Fruit fly (Drosophila melanogaster) whole organism, embryonic: ENCODE measurements around the gene hiro.

Source experiments
- Asciz ChIP-seq: fragments of 200-800 bp; sonication (Bioruptor generic); optimal IDR thresholded peaks from 2 replicates; lab custom pipeline; 2017; ENCODE audit warnings: missing biosample characterization, mild to moderate bottlenecking, missing genetic modification characterization, missing genetic modification reagents
- CG10274 ChIP-seq: fragments of 200-800 bp; sonication (Bioruptor generic); optimal IDR thresholded peaks from 3 replicates; lab custom pipeline; 2017; ENCODE audit warnings: missing biosample characterization, mild to moderate bottlenecking, missing genetic modification characterization
- CG11723 ChIP-seq: fragments of 200-800 bp; sonication (Bioruptor generic); optimal IDR thresholded peaks from 2 replicates; lab custom pipeline; 2017; ENCODE audit warnings: missing biosample characterization, mild to moderate bottlenecking, missing genetic modification characterization
- CG12769 ChIP-seq: fragments of 200-800 bp; sonication (Bioruptor generic); optimal IDR thresholded peaks from 2 replicates; lab custom pipeline; 2019; ENCODE audit warnings: missing biosample characterization, mild to moderate bottlenecking, missing genetic modification characterization, moderate library complexity
- CG14860 ChIP-seq: fragments of 200-800 bp; sonication (Bioruptor generic); IDR thresholded peaks from 3 replicates; pipeline ENCODE4 v1.3.6; 2022; ENCODE audit warnings: missing biosample characterization, missing genetic modification characterization; ENCODE audit not compliant: partially characterized antibody
- CG15011 ChIP-seq: fragments of 200-800 bp; sonication (Bioruptor generic); optimal IDR thresholded peaks from 3 replicates; lab custom pipeline; 2018; ENCODE audit warnings: missing biosample characterization, mild to moderate bottlenecking, missing genetic modification characterization
- CG15269 ChIP-seq: fragments of 200-800 bp; sonication (Bioruptor generic); optimal IDR thresholded peaks from 2 replicates; lab custom pipeline; 2018; ENCODE audit warnings: missing biosample characterization, mild to moderate bottlenecking, missing genetic modification characterization, moderate library complexity
- CG15601 ChIP-seq: fragments of 200-800 bp; sonication (Bioruptor generic); optimal IDR thresholded peaks from 3 replicates; lab custom pipeline; 2019; ENCODE audit warnings: missing biosample characterization, mild to moderate bottlenecking, missing genetic modification characterization, moderate library complexity
- CG18011 ChIP-seq: fragments of 200-800 bp; sonication (Bioruptor generic); optimal IDR thresholded peaks from 2 replicates; lab custom pipeline; 2017; ENCODE audit warnings: missing biosample characterization, missing genetic modification characterization, mild to moderate bottlenecking, moderate library complexity, missing genotype
- CG18476 ChIP-seq: fragments of 200-800 bp; sonication (Bioruptor generic); optimal IDR thresholded peaks from 2 replicates; lab custom pipeline; 2016; ENCODE audit warnings: missing biosample characterization, mild to moderate bottlenecking, missing genetic modification characterization
- CG31388 ChIP-seq: fragments of 200-800 bp; sonication (Bioruptor generic); optimal IDR thresholded peaks from 2 replicates; lab custom pipeline; 2016; ENCODE audit warnings: missing biosample characterization, missing genetic modification characterization
- CG32532 ChIP-seq: fragments of 200-800 bp; sonication (Bioruptor generic); IDR thresholded peaks from 2 replicates; pipeline ENCODE4 v1.3.6; 2022; ENCODE audit warnings: missing biosample characterization, missing genetic modification characterization
- CG4282 ChIP-seq: fragments of 200-800 bp; sonication (Bioruptor generic); optimal IDR thresholded peaks from 2 replicates; lab custom pipeline; 2016; ENCODE audit warnings: missing biosample characterization, missing genetic modification characterization
- CG6654 ChIP-seq: fragments of 200-800 bp; sonication (Bioruptor generic); optimal IDR thresholded peaks from 2 replicates; lab custom pipeline; 2017; ENCODE audit warnings: missing biosample characterization, mild to moderate bottlenecking, missing genetic modification characterization
- CG7745 ChIP-seq: fragments of 200-800 bp; sonication (Bioruptor generic); optimal IDR thresholded peaks from 2 replicates; lab custom pipeline; 2018; ENCODE audit warnings: missing biosample characterization, mild to moderate bottlenecking, missing genetic modification characterization, moderate library complexity
- CG8388 ChIP-seq: fragments of 200-800 bp; sonication (Bioruptor generic); optimal IDR thresholded peaks from 2 replicates; lab custom pipeline; 2019; ENCODE audit warnings: missing biosample characterization, mild to moderate bottlenecking, missing genetic modification characterization, moderate library complexity
- Dek ChIP-seq: fragments of 200-800 bp; sonication (Bioruptor generic); optimal IDR thresholded peaks from 3 replicates; lab custom pipeline; 2019; ENCODE audit warnings: missing biosample characterization, mild to moderate bottlenecking, missing genetic modification characterization, moderate library complexity
- Dp ChIP-seq: fragments of 200-800 bp; sonication (Bioruptor generic); optimal IDR thresholded peaks from 2 replicates; lab custom pipeline; 2018; ENCODE audit warnings: missing biosample characterization, mild to moderate bottlenecking, missing genetic modification characterization, moderate library complexity
- Dref ChIP-seq: fragments of 200-800 bp; sonication (Bioruptor generic); IDR thresholded peaks from 2 replicates; pipeline ENCODE4 v1.3.6; 2022; ENCODE audit warnings: missing biosample characterization, missing genetic modification characterization
- Elba2 ChIP-seq: fragments of 200-800 bp; sonication (Bioruptor generic); optimal IDR thresholded peaks from 3 replicates; lab custom pipeline; 2016; ENCODE audit warnings: missing biosample characterization, missing genetic modification characterization
- HmgZ ChIP-seq: fragments of 200-800 bp; sonication (Bioruptor generic); optimal IDR thresholded peaks from 2 replicates; lab custom pipeline; 2018; ENCODE audit warnings: missing biosample characterization, mild to moderate bottlenecking, missing genetic modification characterization
- MBD-R2 ChIP-seq: fragments of 200-800 bp; sonication (Bioruptor generic); IDR thresholded peaks from 2 replicates; pipeline ENCODE4 v1.3.6; 2022; ENCODE audit warnings: missing biosample characterization, missing genetic modification characterization
- NC2β ChIP-seq: fragments of 200-800 bp; sonication (Bioruptor generic); optimal IDR thresholded peaks from 2 replicates; lab custom pipeline; 2016; ENCODE audit warnings: missing biosample characterization, missing genetic modification characterization
- NfI ChIP-seq: fragments of 200-800 bp; sonication (Bioruptor generic); optimal IDR thresholded peaks from 3 replicates; lab custom pipeline; 2018; ENCODE audit warnings: missing biosample characterization, mild to moderate bottlenecking, missing genetic modification characterization, moderate library complexity
- Optix ChIP-seq: fragments of 200-800 bp; sonication (Bioruptor generic); IDR thresholded peaks from 3 replicates; pipeline ENCODE4 v1.3.6; 2022; ENCODE audit warnings: missing biosample characterization, missing genetic modification characterization
- Rx ChIP-seq: fragments of 200-800 bp; sonication (Bioruptor generic); IDR thresholded peaks from 2 replicates; pipeline ENCODE4 v1.3.6; 2022; ENCODE audit warnings: missing biosample characterization, missing genetic modification characterization
- Six4 ChIP-seq: fragments of 200-800 bp; sonication (Bioruptor generic); optimal IDR thresholded peaks from 2 replicates; lab custom pipeline; 2016; ENCODE audit warnings: missing biosample characterization, missing genetic modification characterization
- Sox100B ChIP-seq: fragments of 200-800 bp; sonication (Bioruptor generic); optimal IDR thresholded peaks from 3 replicates; lab custom pipeline; 2018; ENCODE audit warnings: missing biosample characterization, mild to moderate bottlenecking, missing genetic modification characterization
- Usf ChIP-seq: fragments of 200-800 bp; sonication (Bioruptor generic); optimal IDR thresholded peaks from 2 replicates; lab custom pipeline; 2017; ENCODE audit warnings: missing genotype, missing biosample characterization, missing genetic modification characterization
- Xrp1 ChIP-seq: fragments of 200-800 bp; sonication (Bioruptor generic); IDR thresholded peaks from 2 replicates; pipeline ENCODE4 v1.3.6; 2022; ENCODE audit warnings: missing biosample characterization, missing genetic modification characterization
- abd-A ChIP-seq: fragments of 200-800 bp; sonication (Bioruptor generic); optimal IDR thresholded peaks from 3 replicates; lab custom pipeline; 2019; ENCODE audit warnings: missing biosample characterization, mild to moderate bottlenecking, missing genetic modification characterization, moderate library complexity
- bbx ChIP-seq: fragments of 200-800 bp; sonication (Bioruptor generic); IDR thresholded peaks from 2 replicates; pipeline ENCODE4 v1.3.6; 2022; ENCODE audit warnings: missing biosample characterization, missing genetic modification characterization; ENCODE audit not compliant: partially characterized antibody
- bcd ChIP-seq: fragments of 200-800 bp; sonication (Bioruptor generic); optimal IDR thresholded peaks from 2 replicates; lab custom pipeline; 2017; ENCODE audit warnings: missing biosample characterization, mild to moderate bottlenecking, missing genetic modification characterization
- bigmax ChIP-seq: fragments of 200-800 bp; sonication (Bioruptor generic); optimal IDR thresholded peaks from 2 replicates; lab custom pipeline; 2018; ENCODE audit warnings: missing biosample characterization, mild to moderate bottlenecking, missing genetic modification characterization
- bowl ChIP-seq: fragments of 200-800 bp; sonication (Bioruptor generic); IDR thresholded peaks from 2 replicates; pipeline ENCODE4 v1.3.6; 2022; ENCODE audit warnings: missing biosample characterization, missing genetic modification characterization
- btn ChIP-seq: fragments of 200-800 bp; sonication (Bioruptor generic); optimal IDR thresholded peaks from 2 replicates; lab custom pipeline; 2016; ENCODE audit warnings: missing biosample characterization, missing genetic modification characterization
- cato ChIP-seq: fragments of 200-800 bp; sonication (Bioruptor generic); optimal IDR thresholded peaks from 2 replicates; lab custom pipeline; 2016; ENCODE audit warnings: missing biosample characterization, missing genetic modification characterization, borderline replicate concordance
- chm ChIP-seq: fragments of 200-800 bp; sonication (Bioruptor generic); IDR thresholded peaks from 2 replicates; pipeline ENCODE4 v1.3.6; 2022; ENCODE audit warnings: missing biosample characterization, missing genetic modification characterization
- gsb ChIP-seq: fragments of 200-800 bp; sonication (Bioruptor generic); IDR thresholded peaks from 2 replicates; pipeline ENCODE4 v1.3.6; 2022; ENCODE audit warnings: missing biosample characterization, missing genetic modification characterization
- odd ChIP-seq: fragments of 200-800 bp; sonication (Bioruptor generic); optimal IDR thresholded peaks from 2 replicates; lab custom pipeline; 2017; ENCODE audit warnings: missing biosample characterization, mild to moderate bottlenecking, missing genetic modification characterization
- phol ChIP-seq: fragments of 200-800 bp; sonication (Bioruptor generic); optimal IDR thresholded peaks from 3 replicates; lab custom pipeline; 2018; ENCODE audit warnings: missing biosample characterization, mild to moderate bottlenecking, missing genetic modification characterization, moderate library complexity
- pita ChIP-seq: fragments of 200-800 bp; sonication (Bioruptor generic); optimal IDR thresholded peaks from 2 replicates; lab custom pipeline; 2017; ENCODE audit warnings: missing biosample characterization, mild to moderate bottlenecking, missing genetic modification characterization
- psq ChIP-seq: fragments of 200-800 bp; sonication (Bioruptor generic); optimal IDR thresholded peaks from 2 replicates; lab custom pipeline; 2017; ENCODE audit warnings: missing biosample characterization, missing genetic modification characterization
- pum ChIP-seq: fragments of 200-800 bp; sonication (Bioruptor generic); optimal IDR thresholded peaks from 2 replicates; lab custom pipeline; 2016; ENCODE audit warnings: missing biosample characterization, missing genetic modification characterization
- row ChIP-seq: fragments of 200-800 bp; sonication (Bioruptor generic); IDR thresholded peaks from 3 replicates; pipeline ENCODE4 v1.3.6; 2022; ENCODE audit warnings: missing biosample characterization, missing genetic modification characterization
- so ChIP-seq: fragments of 200-800 bp; sonication (Bioruptor generic); IDR thresholded peaks from 3 replicates; pipeline ENCODE4 v1.3.6; 2022; ENCODE audit warnings: missing biosample characterization, missing genetic modification characterization
- sob ChIP-seq: fragments of 200-800 bp; sonication (Bioruptor generic); IDR thresholded peaks from 2 replicates; pipeline ENCODE4 v1.3.6; 2022; ENCODE audit warnings: missing biosample characterization, missing genetic modification characterization
- sug ChIP-seq: fragments of 200-800 bp; optimal IDR thresholded peaks from 2 replicates; lab custom pipeline; 2019; ENCODE audit warnings: missing biosample characterization, mild to moderate bottlenecking, missing genetic modification characterization, moderate library complexity
- wdn ChIP-seq: fragments of 200-800 bp; sonication (Bioruptor generic); IDR thresholded peaks from 2 replicates; pipeline ENCODE4 v1.3.6; 2022; ENCODE audit warnings: missing biosample characterization, missing genetic modification characterization
- wek ChIP-seq: fragments of 200-800 bp; sonication (Bioruptor generic); optimal IDR thresholded peaks from 3 replicates; lab custom pipeline; 2018; ENCODE audit warnings: missing biosample characterization, mild to moderate bottlenecking, missing genetic modification characterization, moderate library complexity
- zfh2 ChIP-seq: fragments of 200-800 bp; sonication (Bioruptor generic); optimal IDR thresholded peaks from 2 replicates; lab custom pipeline; 2016; ENCODE audit warnings: missing biosample characterization, missing genetic modification characterization

hiro gene

DNA sequence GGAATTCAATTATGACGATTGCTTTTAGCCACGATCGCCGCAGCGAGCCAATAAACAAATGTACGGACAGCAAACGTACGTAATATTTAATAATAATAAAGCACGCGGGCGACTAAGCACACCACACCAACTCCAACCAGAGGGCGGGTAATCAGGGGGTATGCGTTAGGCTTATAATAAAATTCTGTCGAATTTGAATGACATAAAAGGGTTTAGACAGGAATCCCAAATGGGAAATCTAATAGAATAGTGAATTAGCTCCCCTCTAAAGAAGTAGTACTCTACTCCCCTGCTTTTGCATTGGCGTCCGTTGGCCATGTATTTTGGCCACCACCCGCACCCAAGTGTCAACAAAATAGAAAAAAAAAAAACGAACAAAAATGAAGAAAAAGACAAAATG lies 34.6 kb upstream of the hiro start (continued):
- TF ChIP-seq MBD-R2 (no peak), abd-A (no peak), CG14860 (GFP tag; lab: Robert Waterston, UW) (no peak), CG15269 (tag; lab: Kevin White, UChicago) (peak; percentile 39), wek (no peak), Dek (tag; lab: Kevin White, UChicago) (no peak), Usf (GFP tag; lab: Kevin White, UChicago) (no peak), Rx (peak; percentile 61), cato (GFP tag; lab: Kevin White, UChicago) (no peak), bowl (GFP tag; lab: Robert Waterston, UW) (no peak), sug (no peak), Dp (GFP tag; lab: Kevin White, UChicago) (no peak), zfh2 (GFP tag; lab: Kevin White, UChicago) (peak; percentile 23), Six4 (GFP tag; lab: Kevin White, UChicago) (no peak), Asciz (no peak), CG12769 (peak; percentile 3), CG4282 (GFP tag; lab: Kevin White, UChicago) (no peak), bigmax (GFP tag; lab: Kevin White, UChicago) (no peak), Elba2 (GFP tag; lab: Kevin White, UChicago) (no peak), gsb (GFP tag; lab: Robert Waterston, UW) (no peak), so (GFP tag; lab: Robert Waterston, UW) (0 out of 3 replicates have a peak, but pooled peaks have one; percentile 24), CG32532 (GFP tag; lab: Robert Waterston, UW) (0 out of 2 replicates have a peak, but pooled peaks have one; percentile 48), Dref (GFP tag; lab: Robert Waterston, UW) (no peak), CG10274 (GFP tag; lab: Kevin White, UChicago) (no peak), CG11723 (GFP tag; lab: Kevin White, UChicago) (no peak), btn (no peak), NC2β (GFP tag; lab: Kevin White, UChicago) (no peak), odd (GFP tag; lab: Kevin White, UChicago) (no peak)

DNA sequence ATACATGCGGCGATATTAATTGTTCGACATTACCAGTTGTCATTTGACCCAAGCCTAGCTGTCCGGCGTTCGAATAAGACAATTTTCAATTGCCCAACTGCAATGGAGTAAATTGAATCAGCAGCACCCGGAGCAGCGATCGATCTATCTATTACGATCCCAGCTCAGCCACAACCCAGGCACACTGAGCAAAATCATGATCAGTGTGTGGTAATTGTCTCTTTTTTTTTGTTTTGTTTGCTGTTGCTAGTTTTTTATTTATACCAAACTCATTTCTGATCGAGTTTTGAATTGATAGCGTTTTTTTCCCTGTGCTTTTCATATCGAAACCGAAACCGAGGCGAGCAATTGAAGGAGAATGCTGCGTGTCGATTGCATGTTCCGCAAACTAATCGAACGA lies 34.1 kb upstream of the hiro start:
- TF ChIP-seq HmgZ (tag; lab: Kevin White, UChicago) (no peak), Sox100B (GFP tag; lab: Kevin White, UChicago) (no peak), sob (no peak), bcd (GFP tag; lab: Kevin White, UChicago) (no peak), CG31388 (no peak), CG6654 (no peak), pum (GFP tag; lab: Kevin White, UChicago) (no peak), zfh2 (GFP tag; lab: Kevin White, UChicago) (no peak), pita (GFP tag; lab: Kevin White, UChicago) (no peak), chm (GFP tag; lab: Robert Waterston, UW) (peak; percentile 20; the same call in 1 of the 2 replicates), Xrp1 (GFP tag; lab: Robert Waterston, UW) (peak; percentile 37; the same call in 1 of the 2 replicates), psq (GFP tag; lab: Kevin White, UChicago) (no peak), CG8388 (no peak), CG15601 (tag; lab: Kevin White, UChicago) (peak; percentile 11), wdn (no peak), Optix (0 out of 3 replicates have a peak, but pooled peaks have one; percentile 15), NfI (GFP tag; lab: Kevin White, UChicago) (no peak), CG7745 (tag; lab: Kevin White, UChicago) (no peak), phol (tag; lab: Kevin White, UChicago) (no peak), CG18011 (GFP tag; lab: Kevin White, UChicago) (no peak), row (GFP tag; lab: Robert Waterston, UW) (peak; percentile 28; the same call in 1 of the 3 replicates), Dref (GFP tag; lab: Robert Waterston, UW) (no peak), CG15011 (GFP tag; lab: Kevin White, UChicago) (no peak), Asciz (peak; percentile 1), bbx (GFP tag; lab: Robert Waterston, UW) (no peak), CG18476 (GFP tag; lab: Kevin White, UChicago) (no peak)
